Worm (Caenorhabditis elegans) whole organism, L4 larva: Measurements from ENCODE around the gene unc-27.

Source experiments
- F10B5.3 ChIP-seq: sonication (generic microtip); optimal IDR thresholded peaks from 2 replicates; lab custom pipeline; 2016; ENCODE audit warnings: mild to moderate bottlenecking, missing genetic modification characterization, missing compliant biosample characterization
- F26F4.8 ChIP-seq: fragments of 200-800 bp; sonication (Bioruptor generic); conservative IDR thresholded peaks from 2 replicates; pipeline ENCODE4 v1.3.6; 2022; ENCODE audit warnings: missing genetic modification characterization, missing compliant biosample characterization
- F37D6.2 ChIP-seq: sonication (generic microtip); optimal IDR thresholded peaks from 2 replicates; lab custom pipeline; 2016; ENCODE audit warnings: mild to moderate bottlenecking, missing genetic modification characterization, missing compliant biosample characterization
- F44E2.7 ChIP-seq: fragments of 200-800 bp; sonication (Bioruptor generic); IDR thresholded peaks from 2 replicates; pipeline ENCODE4 v2.1.2; 2022; ENCODE audit warnings: missing genetic modification characterization, missing compliant biosample characterization
- T20F7.1 ChIP-seq: fragments of 200-800 bp; sonication (Bioruptor generic); optimal IDR thresholded peaks from 2 replicates; lab custom pipeline; 2018; ENCODE audit warnings: mild to moderate bottlenecking, missing genetic modification characterization, missing compliant biosample characterization
- Y105C5A.15 ChIP-seq: fragments of 200-800 bp; sonication (Bioruptor generic); IDR thresholded peaks from 2 replicates; pipeline ENCODE4 v1.3.6; 2022; ENCODE audit warnings: missing genetic modification characterization, missing compliant biosample characterization
- Y48G9A.11 ChIP-seq: fragments of 200-800 bp; sonication (Bioruptor generic); IDR thresholded peaks from 2 replicates; pipeline ENCODE4 v1.3.6; 2022; ENCODE audit warnings: missing genetic modification reagents, missing genetic modification characterization, missing compliant biosample characterization
- ZK337.2 ChIP-seq: fragments of 200-800 bp; sonication (Bioruptor generic); IDR thresholded peaks from 2 replicates; pipeline ENCODE4 v1.3.6; 2022; ENCODE audit warnings: missing genetic modification reagents, missing genetic modification characterization, missing compliant biosample characterization
- aha-1 ChIP-seq: fragments of 150-350 bp; peaks from one replicate; lab custom pipeline; 2014; ENCODE audit warnings: missing biosample characterization, missing genetic modification characterization
- aly-2 ChIP-seq: sonication (generic microtip); optimal IDR thresholded peaks from 2 replicates; lab custom pipeline; 2018; ENCODE audit warnings: missing biosample characterization, missing genetic modification characterization
- ama-1 ChIP-seq: fragments of 150-350 bp; optimal IDR thresholded peaks from 2 replicates; lab custom pipeline; 2014; ENCODE audit warnings: inconsistent platforms, mixed read lengths
- ceh-32 ChIP-seq: sonication (generic microtip); optimal IDR thresholded peaks from 2 replicates; lab custom pipeline; 2016; ENCODE audit warnings: mild to moderate bottlenecking, missing genetic modification characterization, missing compliant biosample characterization; ENCODE audit not compliant: poor library complexity
- ceh-62 ChIP-seq: sonication (generic microtip); optimal IDR thresholded peaks from 2 replicates; lab custom pipeline; 2017; ENCODE audit warnings: missing biosample characterization, missing genetic modification characterization
- cey-2 ChIP-seq: sonication (generic microtip); optimal IDR thresholded peaks from 3 replicates; lab custom pipeline; 2017; ENCODE audit warnings: missing genetic modification characterization, mild to moderate bottlenecking, missing compliant biosample characterization, antibody characterized with exemption, borderline replicate concordance; ENCODE audit not compliant: insufficient read depth
- ctbp-1 ChIP-seq: fragments of 200-800 bp; sonication (Bioruptor generic); IDR thresholded peaks from 2 replicates; pipeline ENCODE4 v1.3.6; 2022; ENCODE audit warnings: missing genetic modification reagents, missing genetic modification characterization, missing compliant biosample characterization
- daf-16 ChIP-seq, 3 experiments: sonication (generic microtip); optimal IDR thresholded peaks; 2 replicates each; lab custom pipeline; 2016 to 2017; ENCODE audit warnings: missing genetic modification characterization in 3 of 3, missing genetic modification reagents in 3 of 3, mild to moderate bottlenecking in 2 of 3, missing compliant biosample characterization in 2 of 3, missing biosample characterization in 1 of 3, moderate library complexity in 1 of 3
- dmd-6 ChIP-seq: fragments of 200-800 bp; sonication (Bioruptor generic); IDR thresholded peaks from 2 replicates; pipeline ENCODE4 v1.3.6; 2022; ENCODE audit warnings: missing genetic modification reagents, missing genetic modification characterization, missing compliant biosample characterization
- dmd-8 ChIP-seq: fragments of 200-800 bp; sonication (Bioruptor generic); IDR thresholded peaks from 2 replicates; pipeline ENCODE4 v1.3.6; 2022; ENCODE audit warnings: missing genetic modification characterization, missing compliant biosample characterization
- dmd-9 ChIP-seq: fragments of 200-800 bp; sonication (Bioruptor generic); IDR thresholded peaks from 2 replicates; pipeline ENCODE4 v1.3.6; 2022; ENCODE audit warnings: missing genetic modification reagents, missing genetic modification characterization, missing compliant biosample characterization
- dpl-1 ChIP-seq: fragments of 150-350 bp; optimal IDR thresholded peaks from 2 replicates; lab custom pipeline; 2014; ENCODE audit warnings: missing biosample characterization, missing genetic modification reagents, missing genetic modification characterization
- dve-1 ChIP-seq: sonication (generic microtip); optimal IDR thresholded peaks from 2 replicates; lab custom pipeline; 2017; ENCODE audit warnings: antibody characterized with exemption, mild to moderate bottlenecking, missing genetic modification characterization, missing compliant biosample characterization; ENCODE audit not compliant: insufficient read depth
- egl-43 ChIP-seq: fragments of 200-800 bp; sonication (Bioruptor generic); IDR thresholded peaks from 2 replicates; pipeline ENCODE4 v1.3.6; 2022; ENCODE audit warnings: missing genetic modification reagents, missing genetic modification characterization, missing compliant biosample characterization
- fos-1 ChIP-seq: fragments of 150-350 bp; optimal IDR thresholded peaks from 2 replicates; lab custom pipeline; 2014; ENCODE audit warnings: missing biosample characterization, missing genetic modification characterization
- gei-8 ChIP-seq: fragments of 200-800 bp; sonication (Bioruptor generic); optimal IDR thresholded peaks from 2 replicates; lab custom pipeline; 2018; ENCODE audit warnings: mild to moderate bottlenecking, missing genetic modification characterization, missing compliant biosample characterization
- hif-1 ChIP-seq, 2 experiments: sonication (generic microtip); optimal IDR thresholded peaks; 2 replicates each; lab custom pipeline; 2016 to 2017; ENCODE audit warnings: missing compliant biosample characterization in 2 of 2, missing genetic modification characterization in 2 of 2, missing genetic modification reagents in 2 of 2, missing genotype in 2 of 2, mild to moderate bottlenecking in 1 of 2
- hlh-11 ChIP-seq: fragments of 200-800 bp; sonication (Bioruptor generic); optimal IDR thresholded peaks from 2 replicates; lab custom pipeline; 2018; ENCODE audit warnings: mild to moderate bottlenecking, missing genetic modification characterization, missing compliant biosample characterization
- hmg-1.1 ChIP-seq: fragments of 200-800 bp; sonication (Bioruptor generic); IDR thresholded peaks from 2 replicates; pipeline ENCODE4 v1.3.6; 2022; ENCODE audit warnings: missing genetic modification reagents, missing genetic modification characterization, missing compliant biosample characterization
- lin-13 ChIP-seq: fragments of 150-350 bp; optimal IDR thresholded peaks from 2 replicates; lab custom pipeline; 2014; ENCODE audit warnings: missing biosample characterization, missing genetic modification reagents, missing genetic modification characterization
- lin-39 ChIP-seq: fragments of 150-350 bp; optimal IDR thresholded peaks from 2 replicates; lab custom pipeline; 2014; ENCODE audit warnings: missing biosample characterization, missing genetic modification reagents, missing genetic modification characterization
- lir-3 ChIP-seq: sonication (generic microtip); optimal IDR thresholded peaks from 2 replicates; lab custom pipeline; 2016; ENCODE audit warnings: mild to moderate bottlenecking, missing genetic modification characterization, missing compliant biosample characterization
- lsy-2 ChIP-seq, 2 experiments: fragments of 150-350 bp in 1 of 2; sonication (generic microtip) in 1 of 2; optimal IDR thresholded peaks; 2 replicates each; lab custom pipeline; 2014 to 2017; ENCODE audit warnings: missing biosample characterization in 2 of 2, missing genetic modification characterization in 2 of 2
- madf-9 ChIP-seq: fragments of 200-800 bp; sonication (Bioruptor generic); conservative IDR thresholded peaks from 2 replicates; pipeline ENCODE4 v1.3.6; 2022; ENCODE audit warnings: missing genetic modification reagents, missing genetic modification characterization, missing compliant biosample characterization
- mep-1 ChIP-seq: fragments of 150-350 bp; sonication (generic microtip); optimal IDR thresholded peaks from 3 replicates; lab custom pipeline; 2014; ENCODE audit warnings: missing biosample characterization, missing genetic modification characterization
- mes-2 ChIP-seq: sonication (generic microtip); optimal IDR thresholded peaks from 2 replicates; lab custom pipeline; 2016; ENCODE audit warnings: missing genotype, mild to moderate bottlenecking, missing genetic modification characterization, missing compliant biosample characterization; ENCODE audit not compliant: poor library complexity, severe bottlenecking
- nhr-102 ChIP-seq: sonication (generic microtip); optimal IDR thresholded peaks from 2 replicates; lab custom pipeline; 2016; ENCODE audit warnings: mild to moderate bottlenecking, missing genetic modification characterization, moderate library complexity, missing compliant biosample characterization
- nhr-42 ChIP-seq: fragments of 200-800 bp; sonication (Bioruptor generic); IDR thresholded peaks from 2 replicates; pipeline ENCODE4 v1.3.6; 2022; ENCODE audit warnings: missing genetic modification characterization, missing compliant biosample characterization
- nhr-48 ChIP-seq: sonication (generic microtip); optimal IDR thresholded peaks from 2 replicates; lab custom pipeline; 2016; ENCODE audit warnings: mild to moderate bottlenecking, missing genetic modification characterization, missing compliant biosample characterization
- nhr-76 ChIP-seq: fragments of 150-350 bp; optimal IDR thresholded peaks from 2 replicates; lab custom pipeline; 2014; ENCODE audit warnings: missing biosample characterization, missing genetic modification characterization
- php-3 ChIP-seq: fragments of 200-800 bp; sonication (Bioruptor generic); IDR thresholded peaks from 2 replicates; pipeline ENCODE4 v1.3.6; 2022; ENCODE audit warnings: missing genetic modification reagents, missing genetic modification characterization, missing compliant biosample characterization
- pqm-1 ChIP-seq: sonication (generic microtip); optimal IDR thresholded peaks from 2 replicates; lab custom pipeline; 2017; ENCODE audit warnings: missing biosample characterization, missing genetic modification characterization
- saeg-2 ChIP-seq: fragments of 200-800 bp; sonication (Bioruptor generic); IDR thresholded peaks from 2 replicates; pipeline ENCODE4 v1.3.6; 2022; ENCODE audit warnings: missing genetic modification reagents, missing genetic modification characterization, missing compliant biosample characterization
- sdz-12 ChIP-seq: fragments of 200-800 bp; sonication (Bioruptor generic); optimal IDR thresholded peaks from 2 replicates; lab custom pipeline; 2018; ENCODE audit warnings: mild to moderate bottlenecking, missing genetic modification characterization, missing compliant biosample characterization
- skn-1 ChIP-seq: fragments of 150-350 bp; optimal IDR thresholded peaks from 2 replicates; lab custom pipeline; 2014; ENCODE audit warnings: missing biosample characterization, missing genetic modification characterization
- snpc-1.2 ChIP-seq: fragments of 200-800 bp; sonication (Bioruptor generic); IDR thresholded peaks from 2 replicates; pipeline ENCODE4 v1.3.6; 2022; ENCODE audit warnings: missing genetic modification reagents, missing genetic modification characterization, missing compliant biosample characterization
- tag-97 ChIP-seq: fragments of 200-800 bp; sonication (Bioruptor generic); IDR thresholded peaks from 2 replicates; pipeline ENCODE4 v1.3.6; 2022; ENCODE audit warnings: missing genetic modification characterization, missing compliant biosample characterization
- tra-1 ChIP-seq: fragments of 200-800 bp; sonication (Bioruptor generic); IDR thresholded peaks from 2 replicates; pipeline ENCODE4 v1.3.6; 2022; ENCODE audit warnings: missing genetic modification reagents, missing genetic modification characterization, missing compliant biosample characterization
- vab-7 ChIP-seq: fragments of 200-800 bp; sonication (Bioruptor generic); IDR thresholded peaks from 2 replicates; pipeline ENCODE4 v1.3.6; 2022; ENCODE audit warnings: missing genetic modification reagents, missing genetic modification characterization, missing compliant biosample characterization
- zfp-3 ChIP-seq: fragments of 200-800 bp; sonication (Bioruptor generic); conservative IDR thresholded peaks from 2 replicates; pipeline ENCODE4 v1.3.6; 2022; ENCODE audit warnings: missing genetic modification reagents, missing genetic modification characterization, missing compliant biosample characterization
- zip-2 ChIP-seq: fragments of 150-350 bp; optimal IDR thresholded peaks from 2 replicates; lab custom pipeline; 2014; ENCODE audit warnings: missing biosample characterization, missing genetic modification characterization
- ztf-11 ChIP-seq: fragments of 150-350 bp; optimal IDR thresholded peaks from 2 replicates; lab custom pipeline; 2014; ENCODE audit warnings: missing biosample characterization, missing genetic modification characterization

Gene unc-27

DNA sequence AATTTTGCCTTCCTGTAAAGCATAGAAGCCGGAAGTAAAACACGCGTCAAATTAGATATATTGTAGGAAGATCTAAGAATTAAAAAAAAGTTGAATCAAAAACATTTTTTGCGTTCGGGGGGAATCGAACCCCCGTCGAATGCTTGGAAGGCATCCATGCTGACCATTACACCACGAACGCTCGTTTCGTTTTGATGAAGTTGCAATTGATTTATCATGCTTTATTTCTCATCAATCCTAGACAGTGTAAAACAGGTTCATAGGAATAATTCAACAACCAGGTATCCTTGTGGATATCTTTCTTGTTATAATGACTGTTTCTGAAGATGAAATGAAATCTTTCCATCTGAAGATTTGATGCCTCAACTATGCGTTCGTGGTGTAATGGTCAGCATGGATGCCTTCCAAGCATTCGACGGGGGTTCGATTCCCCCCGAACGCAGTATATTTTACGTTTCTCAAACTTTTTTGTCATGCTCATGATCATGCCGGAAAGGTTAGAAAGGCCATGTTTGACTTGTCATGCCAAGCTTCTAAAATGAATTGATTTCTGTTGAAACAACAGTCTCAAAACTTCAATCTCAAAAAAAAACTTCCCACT is 30.7 kb downstream of the unc-27 start (continued):
- 0 out of 2 replicates have a peak, but pooled peaks have one; percentile 49 for TF ChIP-seq madf-9 (GFP tag; lab: Robert Waterston, UW)
- no peak for TF ChIP-seq dpl-1 (GFP tag; lab: Kevin White, UChicago)
- TF ChIP-seq vab-7 (GFP tag; lab: Robert Waterston, UW): peak; percentile 25; the same call in 1 of the 2 replicates
- TF ChIP-seq lin-13 (GFP tag; lab: Kevin White, UChicago): no peak
- TF ChIP-seq ztf-11 (tag; lab: Kevin White, UChicago): no peak
- peak; percentile 28 for TF ChIP-seq nhr-48 (tag; lab: Kevin White, UChicago)
- 0 out of 2 replicates have a peak, but pooled peaks have one; percentile 67 for TF ChIP-seq Y105C5A.15 (GFP tag; lab: Robert Waterston, UW)
- TF ChIP-seq hmg-1.1 (GFP tag; lab: Robert Waterston, UW): no peak
- no peak for TF ChIP-seq mep-1 (tag; lab: Kevin White, UChicago)
- no peak for TF ChIP-seq F44E2.7 (GFP tag; lab: Robert Waterston, UW)
- TF ChIP-seq mes-2: peak; percentile 41
- no peak for TF ChIP-seq nhr-76 (tag; lab: Kevin White, UChicago)
- no peak for TF ChIP-seq F37D6.2 (tag; lab: Kevin White, UChicago)
- TF ChIP-seq egl-43: peak; percentile 72
- no peak for TF ChIP-seq Y48G9A.11 (GFP tag; lab: Robert Waterston, UW)
- 0 out of 2 replicates have a peak, but pooled peaks have one; percentile 46 for TF ChIP-seq ctbp-1 (GFP tag; lab: Robert Waterston, UW)
- TF ChIP-seq ceh-32 (tag; lab: Kevin White, UChicago): no peak
- peak; percentile 58; the same call in 1 of the 2 replicates for TF ChIP-seq snpc-1.2 (GFP tag; lab: Robert Waterston, UW)
- no peak for TF ChIP-seq dmd-8 (GFP tag; lab: Robert Waterston, UW)
- no peak for TF ChIP-seq zfp-3 (GFP tag; lab: Robert Waterston, UW)
- TF ChIP-seq T20F7.1 (GFP tag; lab: Kevin White, UChicago): no peak
- no peak for TF ChIP-seq ZK337.2 (GFP tag; lab: Robert Waterston, UW)
- no peak for TF ChIP-seq cey-2 (tag; lab: Kevin White, UChicago)
- no peak for TF ChIP-seq skn-1 (tag; lab: Kevin White, UChicago)
- TF ChIP-seq gei-8 (GFP tag; lab: Kevin White, UChicago): no peak
- no peak for TF ChIP-seq fos-1 (tag; lab: Kevin White, UChicago)
- TF ChIP-seq ceh-62 (tag; lab: Kevin White, UChicago): no peak
- no peak for TF ChIP-seq sdz-12 (GFP tag; lab: Kevin White, UChicago)
- TF ChIP-seq aha-1 (tag; lab: Kevin White, UChicago): peak; percentile 89
- TF ChIP-seq dmd-9 (GFP tag; lab: Robert Waterston, UW): no peak
- no peak for TF ChIP-seq nhr-42 (GFP tag; lab: Robert Waterston, UW)
- TF ChIP-seq F10B5.3 (tag; lab: Kevin White, UChicago): no peak
- peak; percentile 28 for TF ChIP-seq nhr-102
- TF ChIP-seq tra-1 (GFP tag; lab: Robert Waterston, UW): 0 out of 2 replicates have a peak, but pooled peaks have one; percentile 30
- peak; percentile 44 for TF ChIP-seq lir-3 (tag; lab: Kevin White, UChicago)
- TF ChIP-seq saeg-2 (GFP tag; lab: Robert Waterston, UW): no peak
- no peak for TF ChIP-seq aly-2 (tag; lab: Kevin White, UChicago)

DNA sequence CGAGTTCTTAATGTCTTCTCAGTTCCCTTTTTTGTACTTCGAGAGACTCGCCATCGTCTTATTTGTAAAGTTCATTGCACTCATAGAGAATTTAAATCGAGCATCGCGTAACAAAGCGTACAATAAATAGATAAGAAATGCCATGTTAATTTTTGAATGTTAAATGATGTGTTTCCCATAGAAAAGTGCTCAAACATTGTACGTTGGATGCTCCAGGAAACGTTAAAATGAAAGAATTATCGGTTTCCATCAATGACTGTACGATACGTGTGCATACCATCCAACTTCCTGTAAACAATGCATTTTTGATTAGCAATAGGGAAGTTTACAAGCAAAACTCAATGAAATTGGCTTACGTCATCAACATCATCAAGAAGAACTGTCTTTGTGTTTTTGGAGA is 31.4 kb downstream of the unc-27 start:
- TF ChIP-seq ama-1 (lab: Kevin White, UChicago) (no peak), pqm-1 (tag; lab: Kevin White, UChicago) (peak; percentile 92), daf-16 (GFP tag; optimal IDR thresholded peaks at IDR 0.05; lab: Kevin White, UChicago) (no peak), daf-16 (tag; optimal IDR thresholded peaks at IDR 0.05; lab: Kevin White, UChicago) (peak; percentile 74), tag-97 (GFP tag; lab: Robert Waterston, UW) (no peak), dve-1 (peak; percentile 55), zip-2 (no peak), F26F4.8 (GFP tag; lab: Robert Waterston, UW) (no peak), hif-1 (tag; optimal IDR thresholded peaks at IDR 0.05; lab: Kevin White, UChicago) (no peak), php-3 (GFP tag; lab: Robert Waterston, UW) (peak; percentile 31; the same call in 1 of the 2 replicates), lsy-2 (tag; optimal IDR thresholded peaks at IDR 0.05; lab: Kevin White, UChicago) (peak in 1 of 2 experiments; percentile 2), lin-39 (tag; lab: Kevin White, UChicago) (no peak), dmd-6 (GFP tag; lab: Robert Waterston, UW) (peak; percentile 26; the same call in 1 of the 2 replicates), hlh-11 (tag; lab: Kevin White, UChicago) (peak; percentile 25), aha-1 (tag; lab: Kevin White, UChicago) (peak; percentile 40)
